Worm (Caenorhabditis elegans): ENCODE measurements around the gene E_BE45912.2.

The E_BE45912.2 gene

DNA sequence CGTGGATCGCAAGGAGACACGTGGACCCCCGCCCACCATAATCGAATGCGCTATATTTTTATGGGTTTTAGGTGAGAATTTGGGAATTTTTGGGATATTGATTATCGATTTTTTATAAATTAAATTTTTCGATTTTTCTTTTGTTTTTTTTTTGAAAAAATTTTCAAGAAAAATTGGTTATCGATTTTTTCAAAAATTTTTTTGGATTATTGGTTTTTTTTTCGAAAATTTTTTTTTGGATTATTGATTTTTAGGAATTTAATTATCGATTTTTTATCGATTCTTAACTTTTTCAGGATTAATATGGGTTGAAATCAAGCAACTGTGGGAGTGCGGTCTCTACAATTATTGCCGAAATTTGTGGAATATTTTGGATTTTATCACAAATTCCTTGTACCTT, 34.3 kb downstream of the E_BE45912.2 start:
- no peak for TF ChIP-seq swsn-7 (tag; optimal IDR thresholded peaks at IDR 0.05)
- TF ChIP-seq pax-3 (tag; optimal IDR thresholded peaks at IDR 0.05), result no peak
- TF ChIP-seq nhr-71 (tag; optimal IDR thresholded peaks at IDR 0.05), result no peak
- TF ChIP-seq zip-4 (GFP tag; optimal IDR thresholded peaks at IDR 0.05), result no peak
- no peak for TF ChIP-seq ceh-8 (GFP tag; optimal IDR thresholded peaks at IDR 0.05)
- TF ChIP-seq ztf-4 (tag; optimal IDR thresholded peaks at IDR 0.05), result no peak

DNA sequence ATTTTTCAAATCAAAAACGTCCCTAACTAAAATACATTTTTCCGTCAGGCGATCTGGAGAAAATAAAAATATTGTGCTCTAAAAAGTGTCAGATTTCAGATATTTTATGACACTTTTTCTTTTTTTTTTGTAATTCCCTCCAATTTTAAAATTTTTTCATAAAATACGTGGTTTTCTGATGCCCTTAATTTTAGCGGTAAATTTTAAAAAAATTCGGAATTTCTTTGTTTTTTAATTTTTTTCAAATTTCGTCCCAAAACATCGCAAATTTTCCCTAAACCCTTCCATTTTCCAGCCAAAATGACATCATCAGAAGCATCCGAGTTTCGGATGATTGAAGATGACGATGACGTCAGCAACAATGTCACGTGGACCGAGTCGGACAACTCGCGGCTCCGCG, 39.3 kb downstream of the E_BE45912.2 start, which contains the start of gene trp-2:
Gene trp-2, plus strand, starts transcription at position 301 of the 400 bp plus-strand sequence.
- no peak for TF ChIP-seq ceh-8 (GFP tag; optimal IDR thresholded peaks at IDR 0.05)
- no peak for TF ChIP-seq fkh-8 (tag; optimal IDR thresholded peaks at IDR 0.05)
- TF ChIP-seq lsy-2 (tag; optimal IDR thresholded peaks at IDR 0.05), result no peak
- no peak for TF ChIP-seq ztf-4 (tag; optimal IDR thresholded peaks at IDR 0.05)
- no peak for TF ChIP-seq nhr-19 (GFP tag; conservative IDR thresholded peaks at IDR 0.05)
- TF ChIP-seq lir-3 (tag; optimal IDR thresholded peaks at IDR 0.05; ENCODE audit: poor library complexity), result no peak
- no peak for TF ChIP-seq pqm-1 (tag; optimal IDR thresholded peaks at IDR 0.05)

DNA sequence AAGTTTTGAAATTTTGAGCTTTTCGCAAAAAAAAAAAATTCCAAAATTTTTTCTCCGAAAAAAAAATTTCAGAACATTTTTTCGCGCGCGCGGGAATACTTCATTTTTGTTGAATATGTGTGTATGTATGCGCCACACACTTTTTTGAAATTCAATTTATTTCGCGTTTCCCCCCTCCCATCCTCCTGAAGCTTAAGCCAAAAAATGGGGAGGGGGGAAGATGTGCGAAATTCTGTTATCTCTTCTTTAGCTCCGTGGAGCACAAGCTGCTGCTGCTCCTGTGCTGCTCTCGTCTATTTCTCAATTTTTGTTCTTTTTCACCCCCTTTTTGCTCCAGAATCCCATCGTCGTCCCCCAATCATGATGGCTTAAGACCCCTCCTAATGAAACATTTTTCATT, 41.3 kb downstream of the E_BE45912.2 start:
- TF ChIP-seq ces-1 (GFP tag; optimal IDR thresholded peaks at IDR 0.05), result peak; percentile 79
- TF ChIP-seq lin-14 (GFP tag; optimal IDR thresholded peaks at IDR 0.05), result peak; percentile 72
- TF ChIP-seq fkh-10 (GFP tag; optimal IDR thresholded peaks at IDR 0.05), result peak; percentile 68
- no peak for TF ChIP-seq nhr-71 (tag; optimal IDR thresholded peaks at IDR 0.05)
- TF ChIP-seq ztf-11 (tag; optimal IDR thresholded peaks at IDR 0.05), result no peak
- TF ChIP-seq dpl-1 (GFP tag; optimal IDR thresholded peaks at IDR 0.05), result peak in 1 of 3 experiments; percentile 5

DNA sequence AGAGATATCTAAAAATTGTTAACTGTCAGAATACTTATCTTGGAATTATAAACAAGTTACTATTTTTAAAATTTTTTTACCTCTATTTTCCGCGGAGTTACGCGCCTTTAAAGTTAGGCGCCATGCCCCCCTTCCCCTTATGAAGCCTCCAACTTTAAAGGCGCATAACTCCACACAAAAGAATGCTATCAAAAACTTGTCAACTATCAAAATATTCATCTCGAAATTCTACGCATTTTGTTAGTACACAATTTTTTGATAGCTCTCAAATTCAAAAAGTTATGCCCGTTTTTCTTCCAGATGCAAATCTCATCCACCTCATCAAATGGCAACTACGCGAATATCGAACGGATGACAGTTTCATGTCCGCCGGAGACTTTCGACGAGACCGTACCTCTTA, 47.9 kb downstream of the E_BE45912.2 start, which contains the start of gene tbc-10:
Gene tbc-10, plus strand, starts transcription at position 301 of the 400 bp plus-strand sequence.
- TF ChIP-seq unc-30 (tag; optimal IDR thresholded peaks at IDR 0.05) (no peak), lin-35 (GFP tag; optimal IDR thresholded peaks at IDR 0.05) (no peak), dsc-1 (tag; optimal IDR thresholded peaks at IDR 0.05) (no peak), lsy-2 (tag; optimal IDR thresholded peaks at IDR 0.05) (no peak), fos-1 (tag; optimal IDR thresholded peaks at IDR 0.05) (no peak), grh-1 (GFP tag; IDR thresholded peaks at IDR 0.05) (no peak), lin-13 (GFP tag; optimal IDR thresholded peaks at IDR 0.05) (no peak), egl-27 (tag; optimal IDR thresholded peaks at IDR 0.05) (no peak), nhr-84 (tag; optimal IDR thresholded peaks at IDR 0.05) (no peak)

DNA sequence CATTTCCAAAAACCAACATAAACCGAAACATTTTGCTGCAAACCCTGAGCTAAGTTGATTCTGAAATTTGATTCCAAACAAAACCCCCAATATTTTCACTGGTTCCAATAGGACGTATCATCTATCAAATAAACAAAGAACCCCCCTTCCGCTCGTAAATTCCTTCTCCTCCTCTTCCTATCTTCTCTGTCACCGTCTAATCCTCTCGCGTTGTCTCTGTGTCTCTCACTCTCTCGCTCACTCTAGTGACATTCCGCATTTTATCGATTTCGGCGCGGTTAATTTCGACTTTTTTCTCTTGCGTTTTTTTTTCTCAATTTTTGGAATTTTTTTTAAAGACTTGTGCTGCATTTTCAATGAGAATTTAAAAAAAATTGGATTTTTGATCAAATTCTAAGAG, 48.9 kb downstream of the E_BE45912.2 start:
- TF ChIP-seq nhr-19 (GFP tag; conservative IDR thresholded peaks at IDR 0.05) (peak; percentile 11; the same call in 1 of the 2 replicates), blmp-1 (tag; optimal IDR thresholded peaks at IDR 0.05) (peak; percentile 49), nhr-85 (tag) (no peak), unc-98 (GFP tag; IDR thresholded peaks at IDR 0.05) (no peak), dpl-1 (GFP tag; optimal IDR thresholded peaks at IDR 0.05) (peak; percentile 0 to 3 (median 2)), nhr-12 (tag; optimal IDR thresholded peaks at IDR 0.05) (no peak), nhr-77 (tag; optimal IDR thresholded peaks at IDR 0.05) (no peak), ceh-63 (GFP tag; optimal IDR thresholded peaks at IDR 0.05) (no peak), elt-3 (tag; optimal IDR thresholded peaks at IDR 0.05) (peak in 2 of 6 experiments; percentile 4 to 47), C16A3.4 (tag; optimal IDR thresholded peaks at IDR 0.05) (peak; percentile 16), snu-23 (GFP tag; optimal IDR thresholded peaks at IDR 0.05) (peak; percentile 62), egl-27 (tag; optimal IDR thresholded peaks at IDR 0.05) (peak in 1 of 2 experiments; percentile 4), isw-1 (GFP tag; IDR thresholded peaks at IDR 0.05) (no peak), nhr-84 (tag; optimal IDR thresholded peaks at IDR 0.05) (no peak), swsn-7 (tag; optimal IDR thresholded peaks at IDR 0.05) (peak; percentile 26), mdl-1 (tag; optimal IDR thresholded peaks at IDR 0.05) (peak in 1 of 2 experiments; percentile 15), F16B12.6 (tag; optimal IDR thresholded peaks at IDR 0.05) (peak; percentile 21), sup-37 (GFP tag; optimal IDR thresholded peaks at IDR 0.05) (no peak), lsy-2 (tag; optimal IDR thresholded peaks at IDR 0.05) (peak; percentile 20 to 64), dsc-1 (tag; optimal IDR thresholded peaks at IDR 0.05) (peak; percentile 7), nhr-47 (tag; optimal IDR thresholded peaks at IDR 0.05) (no peak), tbx-2 (tag; optimal IDR thresholded peaks at IDR 0.05) (peak; percentile 23), lin-35 (GFP tag; optimal IDR thresholded peaks at IDR 0.05) (peak; percentile 19 to 61), lin-14 (GFP tag; optimal IDR thresholded peaks at IDR 0.05) (peak; percentile 79), snpc-4 (tag; optimal IDR thresholded peaks at IDR 0.05) (no peak), hpl-2 (GFP tag; optimal IDR thresholded peaks at IDR 0.05) (no peak), xbp-1 (tag; optimal IDR thresholded peaks at IDR 0.05) (peak; percentile 8), nhr-71 (tag; optimal IDR thresholded peaks at IDR 0.05) (no peak), egl-13 (tag; optimal IDR thresholded peaks at IDR 0.05) (no peak)

Measured in whole organism, L1 larva.